Worm (Caenorhabditis elegans) whole organism, young adult: ENCODE data around the gene F36G9.7.
"Not testable (repeated sequence)": the region's sequence is repeated elsewhere in the genome, so short reads cannot be mapped to it uniquely, and the experiment has no call there.

Experiments used
- C17E4.6 ChIP-seq: fragments of 200-800 bp; sonication (Bioruptor generic); IDR thresholded peaks from 2 replicates; pipeline ENCODE4 v1.3.6; 2022; ENCODE audit warnings: missing genetic modification reagents, missing genetic modification characterization, missing compliant biosample characterization
- Y53G8AR.9 ChIP-seq: fragments of 200-800 bp; sonication (Bioruptor generic); conservative IDR thresholded peaks from 2 replicates; pipeline ENCODE4 v1.3.6; 2022; ENCODE audit warnings: missing genetic modification reagents, missing genetic modification characterization, missing compliant biosample characterization
- akir-1 ChIP-seq: fragments of 200-800 bp; sonication (Bioruptor generic); optimal IDR thresholded peaks from 2 replicates; lab custom pipeline; 2018; ENCODE audit warnings: mild to moderate bottlenecking, missing genetic modification characterization, moderate library complexity, missing compliant biosample characterization
- aptf-2 ChIP-seq: fragments of 200-800 bp; sonication (Bioruptor generic); conservative IDR thresholded peaks from 2 replicates; pipeline ENCODE4 v1.3.6; 2022; ENCODE audit warnings: missing genetic modification reagents, missing genetic modification characterization, missing compliant biosample characterization
- aptf-3 ChIP-seq: fragments of 200-800 bp; sonication (Bioruptor generic); IDR thresholded peaks from 2 replicates; pipeline ENCODE4 v1.3.6; 2022; ENCODE audit warnings: missing genetic modification characterization, missing compliant biosample characterization
- atf-7 ChIP-seq: sonication (generic microtip); optimal IDR thresholded peaks from 2 replicates; lab custom pipeline; 2017; ENCODE audit warnings: mild to moderate bottlenecking, missing genetic modification characterization, missing compliant biosample characterization
- ccch-3 ChIP-seq: fragments of 200-800 bp; sonication (Bioruptor generic); optimal IDR thresholded peaks from 2 replicates; lab custom pipeline; 2018; ENCODE audit warnings: mild to moderate bottlenecking, missing genetic modification characterization, missing compliant biosample characterization
- ceh-100 ChIP-seq: fragments of 200-800 bp; sonication (Bioruptor generic); IDR thresholded peaks from 2 replicates; pipeline ENCODE4 v1.3.6; 2022; ENCODE audit warnings: missing genetic modification reagents, missing genetic modification characterization, missing compliant biosample characterization
- ceh-27 ChIP-seq: fragments of 200-800 bp; sonication (Bioruptor generic); optimal IDR thresholded peaks from 2 replicates; lab custom pipeline; 2018; ENCODE audit warnings: mild to moderate bottlenecking, missing genetic modification characterization, moderate library complexity, missing compliant biosample characterization
- dox-1 ChIP-seq: fragments of 200-800 bp; sonication (Bioruptor generic); IDR thresholded peaks from 2 replicates; pipeline ENCODE4 v1.3.6; 2022; ENCODE audit warnings: missing genetic modification reagents, missing genetic modification characterization, missing compliant biosample characterization
- dpl-1 ChIP-seq: fragments of 150-350 bp; optimal IDR thresholded peaks from 2 replicates; lab custom pipeline; 2014; ENCODE audit warnings: missing biosample characterization, missing genetic modification reagents, missing genetic modification characterization
- egl-44 ChIP-seq: fragments of 200-800 bp; sonication (Bioruptor generic); IDR thresholded peaks from 2 replicates; pipeline ENCODE4 v1.3.6; 2022; ENCODE audit warnings: missing genetic modification reagents, missing genetic modification characterization, missing compliant biosample characterization
- hlh-26 ChIP-seq: fragments of 200-800 bp; sonication (Bioruptor generic); conservative IDR thresholded peaks from 2 replicates; pipeline ENCODE4 v1.3.6; 2022; ENCODE audit warnings: missing genetic modification reagents, missing genetic modification characterization, missing compliant biosample characterization
- hmg-1.2 ChIP-seq: fragments of 200-800 bp; sonication (Bioruptor generic); IDR thresholded peaks from 2 replicates; pipeline ENCODE4 v1.3.6; 2022; ENCODE audit warnings: missing genetic modification reagents, missing genetic modification characterization, missing compliant biosample characterization
- lag-1 ChIP-seq: fragments of 200-800 bp; sonication (Bioruptor generic); IDR thresholded peaks from 2 replicates; pipeline ENCODE4 v1.3.6; 2022; ENCODE audit warnings: missing genetic modification reagents, missing genetic modification characterization, missing compliant biosample characterization
- let-526 ChIP-seq: fragments of 200-800 bp; sonication (Bioruptor generic); IDR thresholded peaks from 2 replicates; pipeline ENCODE4 v1.3.6; 2022; ENCODE audit warnings: missing genetic modification reagents, missing genetic modification characterization, missing compliant biosample characterization
- let-607 ChIP-seq, 2 experiments: fragments of 200-800 bp in 1 of 2; sonication (Bioruptor generic) in 1 of 2; sonication (generic microtip) in 1 of 2; optimal IDR thresholded peaks; 2 replicates each; lab custom pipeline; 2016 to 2018; ENCODE audit warnings: mild to moderate bottlenecking in 2 of 2, missing compliant biosample characterization in 2 of 2, missing genetic modification characterization in 2 of 2, moderate library complexity in 2 of 2, missing genotype in 1 of 2
- mel-28 ChIP-seq: sonication (generic microtip); optimal IDR thresholded peaks from 2 replicates; lab custom pipeline; 2016; ENCODE audit warnings: borderline replicate concordance, mild to moderate bottlenecking, missing genetic modification characterization, missing compliant biosample characterization
- nfya-1 ChIP-seq: sonication (generic microtip); optimal IDR thresholded peaks from 2 replicates; lab custom pipeline; 2017; ENCODE audit warnings: antibody characterized with exemption, missing compliant biosample characterization, missing genetic modification characterization, borderline replicate concordance; ENCODE audit not compliant: insufficient read depth
- nhr-80 ChIP-seq: sonication (generic microtip); optimal IDR thresholded peaks from 2 replicates; lab custom pipeline; 2016; ENCODE audit warnings: missing genetic modification characterization, missing compliant biosample characterization
- nhr-90 ChIP-seq: sonication (generic microtip); optimal IDR thresholded peaks from 2 replicates; lab custom pipeline; 2016; ENCODE audit warnings: missing genotype, mild to moderate bottlenecking, missing genetic modification characterization, missing compliant biosample characterization
- pha-4 ChIP-seq: fragments of 150-350 bp; sonication (generic microtip); optimal IDR thresholded peaks from 2 replicates; lab custom pipeline; 2014; ENCODE audit warnings: missing biosample characterization, missing genetic modification reagents, missing genetic modification characterization
- rcor-1 ChIP-seq: fragments of 200-800 bp; sonication (Bioruptor generic); IDR thresholded peaks from 2 replicates; pipeline ENCODE4 v1.3.6; 2022; ENCODE audit warnings: missing genetic modification reagents, missing genetic modification characterization, missing compliant biosample characterization
- sdz-38 ChIP-seq: sonication (generic microtip); optimal IDR thresholded peaks from 2 replicates; lab custom pipeline; 2016; ENCODE audit warnings: missing genotype, missing genetic modification characterization, missing compliant biosample characterization
- snpc-1.3 ChIP-seq: sonication (generic microtip); optimal IDR thresholded peaks from 2 replicates; lab custom pipeline; 2017; ENCODE audit warnings: missing genetic modification characterization, mild to moderate bottlenecking, missing compliant biosample characterization, antibody characterized with exemption, moderate library complexity, missing genotype, missing genetic modification reagents; ENCODE audit not compliant: insufficient read depth
- snpc-4 ChIP-seq, 5 experiments: fragments of 150-350 bp in 1 of 5; sonication (generic microtip) in 4 of 5; optimal IDR thresholded peaks; 2 replicates each; lab custom pipeline; 2014 to 2018; ENCODE audit warnings: missing genetic modification characterization in 5 of 5, missing biosample characterization in 3 of 5, antibody characterized with exemption in 2 of 5, mild to moderate bottlenecking in 2 of 5, missing compliant biosample characterization in 2 of 5, missing genotype in 2 of 5, moderate library complexity in 2 of 5, missing genetic modification reagents in 1 of 5
- tbp1 ChIP-seq: fragments of 200-800 bp; sonication (Bioruptor generic); optimal IDR thresholded peaks from 2 replicates; lab custom pipeline; 2018; ENCODE audit warnings: mild to moderate bottlenecking, missing genetic modification characterization, missing compliant biosample characterization
- tlf-1 ChIP-seq: fragments of 200-800 bp; sonication (Bioruptor generic); optimal IDR thresholded peaks from 2 replicates; lab custom pipeline; 2018; ENCODE audit warnings: mild to moderate bottlenecking, missing genetic modification characterization, missing compliant biosample characterization
- unc-62 ChIP-seq: fragments of 150-350 bp; optimal IDR thresholded peaks from 2 replicates; lab custom pipeline; 2014; ENCODE audit warnings: missing biosample characterization, missing genetic modification reagents, missing genetic modification characterization
- xnd-1 ChIP-seq: sonication (generic microtip); optimal IDR thresholded peaks from 2 replicates; lab custom pipeline; 2016; ENCODE audit warnings: missing genotype, missing genetic modification reagents, missing genetic modification characterization, missing compliant biosample characterization

F36G9.7 gene

ce11 chrV:15991850-15992249 is 22.3 kb upstream of the F36G9.7 start, which contains the start of gene C06C6.7:
C06C6.7 (plus strand) TSS chrV:15992150.
- not testable (repeated sequence) for TF ChIP-seq tlf-1 (GFP tag; lab: Kevin White, UChicago); egl-44 (GFP tag; lab: Robert Waterston, UW); aptf-3 (GFP tag; lab: Robert Waterston, UW)

- TF ChIP-seq C17E4.6 (no peak), snpc-1.3 (tag; lab: Kevin White, UChicago) (no peak), nhr-80 (tag; lab: Kevin White, UChicago) (no peak), Y53G8AR.9 (GFP tag; lab: Robert Waterston, UW) (no peak), tbp1 (GFP tag; lab: Kevin White, UChicago) (no peak), aptf-2 (GFP tag; lab: Robert Waterston, UW) (no peak), ccch-3 (no peak), akir-1 (no peak), let-607 (tag; optimal IDR thresholded peaks at IDR 0.05; lab: Kevin White, UChicago) (no peak), ceh-27 (no peak), aptf-3 (GFP tag; lab: Robert Waterston, UW) (no peak), pha-4 (tag; lab: Kevin White, UChicago) (no peak), hmg-1.2 (GFP tag; lab: Robert Waterston, UW) (no peak), xnd-1 (tag; lab: Kevin White, UChicago) (no peak), let-526 (no peak), unc-62 (GFP tag; lab: Kevin White, UChicago) (no peak), sdz-38 (tag; lab: Kevin White, UChicago) (no peak), mel-28 (tag; lab: Kevin White, UChicago) (no peak)
- TF ChIP-seq, all 124 proteins: peak for 0
These were observed 18.5 kb upstream of the F36G9.7 start, which contains the start of gene F36G9.15 for ce11 chrV:15988074-15988473. F36G9.15 (minus strand) TSS chrV:15988174.

ce11 chrV:15982733-15983344 is 13.3 kb upstream of the F36G9.7 start, which contains the start of the genes fbxa-99 and F36G9.13:
fbxa-99 (minus strand) TSS chrV:15982854.
F36G9.13 (plus strand) TSS chrV:15983294.
- no peak for TF ChIP-seq snpc-4 (GFP tag; optimal IDR thresholded peaks at IDR 0.05; lab: Kevin White, UChicago)
- peak; percentile 77 to 90 (median 81) for TF ChIP-seq snpc-4 (tag; optimal IDR thresholded peaks at IDR 0.05; lab: Kevin White, UChicago)
- no peak for TF ChIP-seq dox-1 (GFP tag; lab: Robert Waterston, UW)

ce11 chrV:15978232-15978764 is 8.7 kb upstream of the F36G9.7 start, which contains the start of gene oac-20:
oac-20 (plus strand) TSS chrV:15978714.
- TF ChIP-seq let-526 (no peak), lag-1 (no peak), unc-62 (GFP tag; lab: Kevin White, UChicago) (peak; percentile 95), ceh-100 (GFP tag; lab: Robert Waterston, UW) (no peak), nhr-90 (tag; lab: Kevin White, UChicago) (no peak), pha-4 (tag; lab: Kevin White, UChicago) (no peak), nfya-1 (tag; lab: Kevin White, UChicago) (no peak), hmg-1.2 (GFP tag; lab: Robert Waterston, UW) (no peak), nhr-80 (tag; lab: Kevin White, UChicago) (peak; percentile 78), atf-7 (peak; percentile 24), dpl-1 (GFP tag; lab: Kevin White, UChicago) (no peak), hlh-26 (GFP tag; lab: Robert Waterston, UW) (no peak), rcor-1 (GFP tag; lab: Robert Waterston, UW) (no peak)
